Worm (Caenorhabditis elegans) whole organism, L2 larva: ENCODE measurements around the gene C36B7.3.

ENCODE experiments used
- F13H6.1 ChIP-seq: sonication (generic microtip); optimal IDR thresholded peaks from 2 replicates; lab custom pipeline; 2016; ENCODE audit warnings: missing genetic modification characterization, missing compliant biosample characterization
- R02D3.7 ChIP-seq: fragments of 150-350 bp; optimal IDR thresholded peaks from 2 replicates; lab custom pipeline; 2014; ENCODE audit warnings: missing biosample characterization, missing genetic modification characterization
- ama-1 ChIP-seq: fragments of 150-350 bp; optimal IDR thresholded peaks from 2 replicates; lab custom pipeline; 2018; ENCODE audit warnings: inconsistent platforms
- ceh-16 ChIP-seq: fragments of 150-350 bp; optimal IDR thresholded peaks from 2 replicates; lab custom pipeline; 2014; ENCODE audit warnings: missing biosample characterization, missing genetic modification characterization
- dmd-4 ChIP-seq: sonication (generic microtip); optimal IDR thresholded peaks from 2 replicates; lab custom pipeline; 2017; ENCODE audit warnings: missing biosample characterization, missing genetic modification characterization
- elt-3 ChIP-seq: sonication (generic microtip); optimal IDR thresholded peaks from 2 replicates; lab custom pipeline; 2017; ENCODE audit warnings: missing biosample characterization, missing genetic modification characterization
- lin-39 ChIP-seq: fragments of 150-350 bp; optimal IDR thresholded peaks from 2 replicates; lab custom pipeline; 2014; ENCODE audit warnings: missing biosample characterization, missing genetic modification reagents, missing genetic modification characterization
- mbf-1 ChIP-seq: sonication (generic microtip); optimal IDR thresholded peaks from 2 replicates; lab custom pipeline; 2017; ENCODE audit warnings: missing biosample characterization, missing genetic modification characterization
- mdl-1 ChIP-seq, 2 experiments: fragments of 150-350 bp in 1 of 2; sonication (generic microtip) in 1 of 2; optimal IDR thresholded peaks; 2 replicates each; lab custom pipeline; 2017; ENCODE audit warnings: missing biosample characterization in 2 of 2, missing genetic modification characterization in 2 of 2
- nhr-10 ChIP-seq: sonication (generic microtip); optimal IDR thresholded peaks from 2 replicates; lab custom pipeline; 2017; ENCODE audit warnings: missing biosample characterization, missing genetic modification characterization
- nhr-11 ChIP-seq: fragments of 150-350 bp; optimal IDR thresholded peaks from 2 replicates; lab custom pipeline; 2014; ENCODE audit warnings: missing biosample characterization, missing genetic modification characterization
- nhr-6 ChIP-seq: fragments of 150-350 bp; optimal IDR thresholded peaks from 2 replicates; lab custom pipeline; 2014; ENCODE audit warnings: missing biosample characterization, missing genetic modification characterization
- zag-1 ChIP-seq: fragments of 150-350 bp; optimal IDR thresholded peaks from 2 replicates; lab custom pipeline; 2014; ENCODE audit warnings: missing biosample characterization, missing genetic modification characterization

ce11 chrX:7106103-7106502 lies 4.5 kb downstream of the C36B7.3 start, which contains the start of gene C36B7.2:
- TF ChIP-seq ceh-16 (tag; lab: Kevin White, UChicago) (no peak), R02D3.7 (no peak), elt-3 (tag; lab: Kevin White, UChicago) (no peak), dmd-4 (tag; lab: Kevin White, UChicago) (no peak), nhr-6 (tag; lab: Kevin White, UChicago) (no peak), F13H6.1 (no peak), nhr-11 (no peak), lin-39 (tag; lab: Kevin White, UChicago) (no peak), mbf-1 (tag; lab: Kevin White, UChicago) (no peak), mdl-1 (tag; optimal IDR thresholded peaks at IDR 0.05; lab: Kevin White, UChicago) (no peak), ama-1 (lab: Kevin White, UChicago) (no peak), zag-1 (tag; lab: Kevin White, UChicago) (no peak), nhr-10 (tag; lab: Kevin White, UChicago) (no peak)
